Fruit fly (Drosophila melanogaster): ENCODE measurements around the gene CG7714.
A peak's percentile ranks its signal among the peaks of the same experiment; 100 is the strongest.

dm6 chr3R:18743270-18743922 lies 17.2 kb upstream of the CG7714 start, which contains the start of gene Mekk1:
- TF ChIP-seq CG6808 (GFP tag; optimal IDR thresholded peaks at IDR 0.05) (peak; percentile 58), CG6792 (GFP tag; optimal IDR thresholded peaks at IDR 0.05) (peak; percentile 9), Eip75B (GFP tag; optimal IDR thresholded peaks at IDR 0.05) (peak; percentile 46), fd85E (GFP tag; optimal IDR thresholded peaks at IDR 0.05) (no peak)

Measured in whole organism, prepupa.